Worm (Caenorhabditis elegans): ENCODE measurements around the gene ctsa-3.1.

DNA sequence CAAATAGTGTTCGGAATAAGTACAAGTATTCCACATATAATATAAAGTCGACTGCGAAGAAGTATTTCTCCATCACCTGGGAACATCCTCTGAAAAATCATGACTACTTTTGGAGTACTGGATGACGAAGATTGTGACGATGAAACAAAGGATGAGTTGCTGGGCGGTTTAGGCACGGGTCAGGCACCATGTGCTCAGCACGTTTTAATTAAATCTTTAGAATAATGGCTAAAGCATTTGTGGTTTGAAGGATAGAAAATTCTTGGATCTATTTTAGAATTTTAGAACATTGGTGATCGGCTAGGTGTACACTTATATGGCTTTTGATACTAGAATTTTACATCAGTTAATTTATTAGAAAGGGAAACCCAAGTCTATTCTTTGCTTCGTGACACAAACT lies 45.5 kb upstream of the ctsa-3.1 start, which contains the start of gene C27H5.6:
- TF ChIP-seq xnd-1 (tag; optimal IDR thresholded peaks at IDR 0.05) = no peak
- TF ChIP-seq efl-1 (GFP tag; optimal IDR thresholded peaks at IDR 0.05) = no peak
- no peak for TF ChIP-seq sea-2 (GFP tag; IDR thresholded peaks at IDR 0.05)
- no peak for TF ChIP-seq hmg-1.2 (GFP tag; IDR thresholded peaks at IDR 0.05)
- no peak for TF ChIP-seq ztf-25 (GFP tag; IDR thresholded peaks at IDR 0.05)
- no peak for TF ChIP-seq nfyb-1 (GFP tag; IDR thresholded peaks at IDR 0.05)
- TF ChIP-seq B0261.1 (tag; optimal IDR thresholded peaks at IDR 0.05) = no peak
- no peak for TF ChIP-seq Y53F4B.3 (GFP tag; IDR thresholded peaks at IDR 0.05)
- no peak for TF ChIP-seq ztf-3 (GFP tag; optimal IDR thresholded peaks at IDR 0.05)
- no peak for TF ChIP-seq ets-4 (GFP tag; optimal IDR thresholded peaks at IDR 0.05)
- TF ChIP-seq him-1 (tag; optimal IDR thresholded peaks at IDR 0.05) = no peak
- no peak for TF ChIP-seq sdz-38 (tag; optimal IDR thresholded peaks at IDR 0.05)
